Worm (Caenorhabditis elegans) whole organism, early embryonic: ENCODE measurements around the gene sucl-2.

ENCODE experiments used
- ama-1 ChIP-seq: fragments of 150-350 bp; optimal IDR thresholded peaks from 2 replicates; lab custom pipeline; 2014
- flt-1 ChIP-seq: fragments of 200-800 bp; sonication (Bioruptor generic); IDR thresholded peaks from 2 replicates; pipeline ENCODE4 v1.3.6; 2022; ENCODE audit warnings: missing genetic modification characterization, missing compliant biosample characterization
- hmbx-1 ChIP-seq: sonication (generic microtip); optimal IDR thresholded peaks from 2 replicates; lab custom pipeline; 2016; ENCODE audit warnings: mild to moderate bottlenecking, missing genetic modification characterization, missing compliant biosample characterization
- scrt-1 ChIP-seq: fragments of 200-800 bp; sonication (Bioruptor generic); IDR thresholded peaks from 2 replicates; pipeline ENCODE4 v1.3.6; 2022; ENCODE audit warnings: missing genetic modification characterization, missing compliant biosample characterization
- tbx-11 ChIP-seq: fragments of 200-800 bp; sonication (Bioruptor generic); IDR thresholded peaks from 2 replicates; pipeline ENCODE4 v1.3.6; 2022; ENCODE audit warnings: missing genetic modification characterization, missing compliant biosample characterization
- tbx-37 ChIP-seq: fragments of 200-800 bp; sonication (Bioruptor generic); conservative IDR thresholded peaks from 2 replicates; pipeline ENCODE4 v1.3.6; 2022; ENCODE audit warnings: missing genetic modification reagents, missing genetic modification characterization, missing compliant biosample characterization

- TF ChIP-seq ama-1 (lab: Kevin White, UChicago) = no peak
- TF ChIP-seq scrt-1 (GFP tag; lab: Robert Waterston, UW) = no peak
- no peak for TF ChIP-seq hmbx-1 (tag; lab: Kevin White, UChicago)
- no peak for TF ChIP-seq tbx-37 (GFP tag; lab: Robert Waterston, UW)
- TF ChIP-seq flt-1 (GFP tag; lab: Robert Waterston, UW) = no peak
- no peak for TF ChIP-seq tbx-11 (GFP tag; lab: Robert Waterston, UW)
These were observed 17.6 kb downstream of the sucl-2 start for ce11 chrIII:883595-883994.
